Worm (Caenorhabditis elegans): ENCODE results near the gene hcf-1.
A peak's percentile ranks its signal among the peaks of the same experiment; 100 is the strongest.

DNA sequence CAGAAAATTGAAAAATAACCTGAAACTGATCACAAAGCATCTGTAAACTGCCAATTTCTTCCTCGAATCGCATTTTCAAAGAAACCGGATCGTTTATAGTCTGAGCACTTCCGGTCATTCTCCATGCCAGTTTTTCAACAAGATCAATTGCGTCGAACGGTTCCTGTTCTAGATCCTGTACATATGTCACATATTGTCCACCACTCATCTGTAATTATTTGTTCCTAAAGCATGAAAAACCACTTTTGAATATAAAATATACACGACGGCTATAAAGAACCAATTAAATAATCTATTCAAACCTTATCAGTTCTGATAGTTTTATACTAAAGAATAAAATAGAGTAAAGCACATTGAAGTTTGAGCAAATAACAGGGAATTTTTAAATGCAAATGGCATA lies 8.2 kb upstream of the hcf-1 start, which contains the start of gene sec-10:
- TF ChIP-seq lsy-2 (tag; optimal IDR thresholded peaks at IDR 0.05): no peak
- no peak for TF ChIP-seq nhr-11 (tag; optimal IDR thresholded peaks at IDR 0.05)
- TF ChIP-seq nhr-25 (tag; optimal IDR thresholded peaks at IDR 0.05; ENCODE audit: borderline replicate concordance, insufficient read depth): no peak
- TF ChIP-seq R02D3.7 (tag; optimal IDR thresholded peaks at IDR 0.05): no peak
- no peak for TF ChIP-seq ZK546.5 (tag; optimal IDR thresholded peaks at IDR 0.05)
- TF ChIP-seq snpc-4 (tag; optimal IDR thresholded peaks at IDR 0.05): no peak
- TF ChIP-seq ceh-32 (tag; optimal IDR thresholded peaks at IDR 0.05; ENCODE audit: poor library complexity): no peak
- TF ChIP-seq aly-2 (tag; optimal IDR thresholded peaks at IDR 0.05): no peak
- TF ChIP-seq aha-1 (tag): no peak
- no peak for TF ChIP-seq fkh-10 (GFP tag; optimal IDR thresholded peaks at IDR 0.05)
- peak; percentile 57 for TF ChIP-seq dve-1 (tag; optimal IDR thresholded peaks at IDR 0.05; ENCODE audit: insufficient read depth)
- no peak for TF ChIP-seq spr-1 (tag; optimal IDR thresholded peaks at IDR 0.05)
- TF ChIP-seq mdl-1 (tag; optimal IDR thresholded peaks at IDR 0.05): no peak
